Fruit fly (Drosophila melanogaster) S2 (cell line): ENCODE results near the gene TwdlC.

ENCODE experiments used
- CG8478 ChIP-seq: fragments of >200 bp; optimal IDR thresholded peaks from 2 replicates; lab custom pipeline; 2018
- CTCF ChIP-seq, 2 experiments: fragments of >200 bp; optimal IDR thresholded peaks; 2 replicates each; lab custom pipeline; 2018

TwdlC gene

dm6 chr3R:26989802-26990509, 4.7 kb upstream of the TwdlC start, which contains the start of gene CG31076:
Gene CG31076 (minus strand): TSS chr3R:26989852.
- TF ChIP-seq CG8478 (lab: Kevin White, UChicago) (no peak), CTCF (optimal IDR thresholded peaks at IDR 0.05; lab: Kevin White, UChicago) (peak; percentile 78 to 81)

DNA sequence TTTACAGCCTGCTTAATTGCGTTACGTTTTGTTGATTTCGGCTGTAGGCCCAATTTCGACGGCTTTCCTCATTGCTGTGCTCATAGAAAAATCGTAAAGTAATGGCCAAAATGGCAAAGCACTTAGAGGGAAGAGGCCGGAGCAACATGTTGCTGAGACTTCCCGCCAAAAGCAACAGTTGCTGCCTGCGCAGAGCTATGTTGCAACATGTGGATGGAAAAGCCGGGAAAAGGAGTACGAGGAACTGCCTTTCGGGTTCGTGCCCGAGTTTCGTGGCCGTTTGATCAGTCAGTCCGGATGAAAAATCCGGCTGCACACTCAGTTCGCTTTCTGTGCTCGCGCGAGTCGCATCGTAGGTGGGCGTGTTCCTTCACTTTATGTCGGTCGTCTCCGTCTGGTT, 2.0 kb downstream of the TwdlC start, which contains the start of gene RYa-R:
TSS of gene RYa-R (plus strand) at position 339 of the 400 bp plus-strand sequence.
- TF ChIP-seq CTCF (optimal IDR thresholded peaks at IDR 0.05; lab: Kevin White, UChicago), result no peak
- no peak for TF ChIP-seq CG8478 (lab: Kevin White, UChicago)

DNA sequence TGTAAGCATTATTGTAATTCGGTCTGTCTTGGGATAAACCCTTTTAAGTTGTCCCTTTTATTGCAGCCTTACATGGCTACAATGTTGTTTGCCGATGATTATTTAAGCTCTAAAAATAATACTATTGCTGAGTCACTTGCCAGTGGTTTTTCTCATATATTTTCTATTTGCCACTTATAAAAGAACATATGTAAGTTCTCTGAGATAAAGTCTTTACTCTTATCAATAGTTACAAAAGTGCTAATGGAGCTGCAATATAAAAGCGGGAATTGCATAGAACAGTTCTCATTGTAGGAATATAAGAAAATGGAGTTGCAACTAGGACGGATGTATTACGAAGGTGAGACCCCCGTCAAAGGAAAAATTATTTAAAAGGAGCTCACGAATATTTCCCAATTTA, 4.8 kb downstream of the TwdlC start, which contains the start of gene CG31077:
TSS of gene CG31077 (plus strand) at position 301 of the 400 bp plus-strand sequence.
- TF ChIP-seq CG8478 (lab: Kevin White, UChicago) (no peak), CTCF (optimal IDR thresholded peaks at IDR 0.05; lab: Kevin White, UChicago) (no peak)

DNA sequence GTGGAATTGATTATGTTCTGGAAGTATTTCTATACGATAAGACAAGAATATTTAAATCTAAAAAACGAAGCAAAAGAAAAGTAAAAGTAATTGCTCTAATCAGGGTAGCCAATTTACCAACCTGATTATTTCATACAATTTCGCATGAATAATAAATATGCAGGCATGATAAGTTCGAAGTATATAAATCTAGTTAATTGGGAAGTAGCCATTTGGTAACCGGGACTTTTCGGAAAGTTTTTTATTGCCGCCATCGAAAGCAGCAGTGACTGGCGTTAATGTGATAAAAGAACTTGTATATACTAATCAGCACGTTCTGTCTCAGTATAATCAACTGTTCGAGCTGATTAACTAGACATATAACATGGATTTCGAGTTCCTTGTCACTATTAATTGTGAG, 8.2 kb downstream of the TwdlC start:
- no peak for TF ChIP-seq CTCF (optimal IDR thresholded peaks at IDR 0.05; lab: Kevin White, UChicago)

DNA sequence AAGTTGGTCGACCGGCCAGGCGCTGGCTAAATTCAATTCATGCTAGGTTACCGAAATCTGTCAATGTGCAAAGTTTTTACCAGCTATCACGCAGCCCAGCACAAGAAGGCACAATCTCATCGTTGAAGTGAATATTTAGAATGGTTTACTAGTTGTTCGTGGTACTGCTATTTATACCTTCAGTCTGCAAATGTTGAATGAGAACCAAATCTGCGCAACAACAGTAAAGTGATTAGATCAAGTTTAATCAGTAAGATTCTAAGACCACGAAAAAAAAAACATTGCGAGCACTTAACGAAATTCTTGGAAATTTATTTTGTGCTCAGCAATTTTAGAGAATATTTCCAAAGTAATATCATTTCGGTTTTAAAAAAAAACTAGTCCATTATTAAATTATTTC, 10.7 kb downstream of the TwdlC start, which contains the start of gene CG6296:
TSS of gene CG6296 (minus strand) at position 132 of the 400 bp plus-strand sequence.
- TF ChIP-seq CG8478 (lab: Kevin White, UChicago) (no peak), CTCF (optimal IDR thresholded peaks at IDR 0.05; lab: Kevin White, UChicago) (no peak)

- no peak for TF ChIP-seq CTCF (optimal IDR thresholded peaks at IDR 0.05; lab: Kevin White, UChicago)
- no peak for TF ChIP-seq CG8478 (lab: Kevin White, UChicago)
Measured at dm6 chr3R:27007022-27007421, 12.4 kb downstream of the TwdlC start, which contains the start of gene CG6295. Gene CG6295 (minus strand): TSS chr3R:27007055.

DNA sequence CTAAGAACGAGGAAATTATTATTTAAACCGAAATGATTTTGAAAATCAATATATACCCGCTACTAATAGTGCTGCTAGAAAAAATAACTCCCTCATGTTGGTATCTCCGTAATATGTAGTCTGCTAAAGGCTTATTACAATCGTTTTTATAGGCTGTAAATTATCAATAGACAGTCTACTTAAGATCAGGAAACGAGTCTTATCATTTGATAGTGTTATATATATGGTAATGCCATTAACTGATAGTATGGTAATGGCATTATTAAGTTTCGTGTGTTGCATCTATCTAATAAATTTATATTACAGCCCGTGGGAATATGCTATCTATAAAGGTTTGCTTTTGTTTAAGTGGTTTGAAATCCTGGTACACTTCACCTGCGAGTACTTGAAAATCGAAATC, 23.6 kb downstream of the TwdlC start, which contains the start of gene CG17192:
TSS of gene CG17192 (minus strand) at position 101 of the 400 bp plus-strand sequence.
- no peak for TF ChIP-seq CG8478 (lab: Kevin White, UChicago)
- no peak for TF ChIP-seq CTCF (optimal IDR thresholded peaks at IDR 0.05; lab: Kevin White, UChicago)

DNA sequence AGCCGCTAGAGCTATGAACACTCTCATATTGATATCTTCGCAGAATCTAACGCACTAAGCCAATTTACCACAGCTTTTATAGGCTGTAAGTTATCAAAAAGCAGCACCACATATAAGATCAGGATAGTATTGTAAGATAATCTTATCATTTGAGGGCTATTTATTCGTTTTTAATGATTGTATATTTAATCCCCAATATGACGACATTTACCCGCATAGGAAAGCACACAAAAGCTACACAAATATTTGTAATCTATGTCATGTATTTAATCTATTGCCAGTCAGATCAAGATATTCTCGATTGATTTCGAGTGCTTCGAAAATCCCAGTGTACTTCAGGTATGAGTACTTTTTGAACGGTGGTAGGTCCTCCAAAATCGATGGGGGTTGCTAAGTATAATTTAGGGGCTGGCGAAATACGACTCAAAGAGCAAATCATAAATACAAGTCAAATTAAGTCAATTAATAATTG, 25.1 kb downstream of the TwdlC start, which contains the start of gene CG17191:
TSS of gene CG17191 (minus strand) at position 51 of the 472 bp plus-strand sequence.
- TF ChIP-seq CG8478 (lab: Kevin White, UChicago) (no peak), CTCF (optimal IDR thresholded peaks at IDR 0.05; lab: Kevin White, UChicago) (no peak)

DNA sequence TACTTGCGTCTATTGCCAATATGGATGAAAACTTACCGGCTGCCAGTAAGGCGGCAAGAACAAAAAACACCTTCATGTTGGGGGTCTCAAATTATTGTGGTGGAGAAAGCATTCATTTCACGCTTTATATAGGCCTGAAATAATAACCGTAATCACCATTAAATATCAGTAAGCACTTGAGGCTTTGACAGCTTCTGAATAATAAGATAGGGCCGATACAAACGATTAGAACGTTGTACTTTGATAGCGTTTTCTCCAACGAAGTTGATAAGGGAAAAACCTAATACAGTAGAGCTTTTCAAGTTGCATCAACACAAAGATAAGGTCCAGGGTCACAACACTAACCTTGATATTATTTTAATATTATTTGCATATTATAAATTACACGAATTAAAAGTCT, 26.6 kb downstream of the TwdlC start, which contains the start of gene CG6283:
TSS of gene CG6283 (minus strand) at position 101 of the 400 bp plus-strand sequence.
- TF ChIP-seq CG8478 (lab: Kevin White, UChicago), result no peak

DNA sequence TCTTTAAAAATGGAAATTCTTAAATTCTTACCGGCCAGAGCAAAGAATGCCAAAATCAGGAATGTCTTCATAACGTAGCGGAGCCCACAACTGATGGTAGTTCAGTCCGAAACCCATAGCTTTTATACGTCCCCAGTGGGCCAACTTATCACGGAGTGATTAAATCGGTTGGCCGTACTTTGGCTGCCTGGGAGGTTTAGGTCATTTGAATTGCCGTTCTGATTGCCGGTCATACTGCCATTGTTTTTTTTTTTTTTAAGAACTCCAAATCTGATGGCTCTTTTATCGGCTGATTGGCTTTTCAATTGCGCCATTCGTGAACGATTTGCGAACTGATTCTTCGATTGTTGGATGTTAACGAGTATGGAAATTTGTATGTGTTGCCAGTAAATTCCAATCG, 28.5 kb downstream of the TwdlC start, which contains the start of gene CG6277:
TSS of gene CG6277 (minus strand) at position 101 of the 400 bp plus-strand sequence.
- TF ChIP-seq CG8478 (lab: Kevin White, UChicago) (no peak), CTCF (optimal IDR thresholded peaks at IDR 0.05; lab: Kevin White, UChicago) (no peak)

DNA sequence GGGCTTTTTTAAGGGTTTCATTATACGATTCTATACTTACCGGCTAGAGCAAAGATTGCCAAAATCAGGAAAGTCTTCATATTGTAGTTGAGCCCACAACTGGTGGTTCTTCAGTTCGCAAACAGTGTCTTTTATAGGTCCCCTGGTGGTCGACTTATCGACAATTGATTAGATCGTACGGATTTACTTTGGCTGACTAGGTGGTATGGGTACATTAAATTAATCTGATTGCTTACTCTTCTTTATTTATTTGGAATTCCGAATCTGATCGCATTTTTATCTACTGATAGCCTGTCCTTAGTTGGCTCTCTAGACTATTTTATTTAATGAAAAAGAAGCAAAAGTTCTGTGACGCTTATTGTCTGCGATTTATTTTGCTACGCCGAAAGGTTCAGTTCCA, 31.4 kb downstream of the TwdlC start, which contains the start of gene CG6271:
TSS of gene CG6271 (minus strand) at position 101 of the 400 bp plus-strand sequence.
- TF ChIP-seq CTCF (optimal IDR thresholded peaks at IDR 0.05; lab: Kevin White, UChicago), result no peak
- no peak for TF ChIP-seq CG8478 (lab: Kevin White, UChicago)

DNA sequence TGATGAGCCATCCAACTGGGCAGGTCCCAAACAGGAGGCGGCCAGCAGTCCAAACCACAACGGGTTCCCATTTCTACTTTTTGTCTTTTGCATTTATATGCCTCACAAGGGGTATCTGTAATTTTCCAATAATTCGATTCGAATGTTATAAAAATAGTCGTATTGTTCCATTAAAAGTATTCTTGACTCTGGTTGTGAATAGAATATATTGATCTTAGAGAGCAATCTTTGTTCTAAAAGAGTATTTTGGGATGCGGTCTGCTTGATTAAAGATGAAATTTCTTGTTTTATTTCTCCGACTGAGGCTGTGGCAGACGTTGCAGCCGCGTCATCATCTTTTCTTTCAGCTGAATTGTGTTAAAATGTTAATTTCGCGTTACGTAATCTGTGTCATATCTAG, 39.3 kb downstream of the TwdlC start:
- TF ChIP-seq CTCF (optimal IDR thresholded peaks at IDR 0.05; lab: Kevin White, UChicago) (no peak), CG8478 (lab: Kevin White, UChicago) (no peak)

dm6 chr3R:27040044-27040443, 45.4 kb downstream of the TwdlC start:
- TF ChIP-seq CTCF (optimal IDR thresholded peaks at IDR 0.05; lab: Kevin White, UChicago) (no peak), CG8478 (lab: Kevin White, UChicago) (no peak)
